Worm (Caenorhabditis elegans) whole organism, young adult: ENCODE measurements around the gene nhr-38.

Source experiments
- F23B12.7 ChIP-seq: sonication (generic microtip); optimal IDR thresholded peaks from 2 replicates; lab custom pipeline; 2017; ENCODE audit warnings: missing genetic modification characterization, mild to moderate bottlenecking, missing compliant biosample characterization, antibody characterized with exemption, moderate library complexity; ENCODE audit not compliant: insufficient read depth
- ccch-3 ChIP-seq: fragments of 200-800 bp; sonication (Bioruptor generic); optimal IDR thresholded peaks from 2 replicates; lab custom pipeline; 2018; ENCODE audit warnings: mild to moderate bottlenecking, missing genetic modification characterization, missing compliant biosample characterization
- lsy-27 ChIP-seq: sonication (generic microtip); optimal IDR thresholded peaks from 2 replicates; lab custom pipeline; 2017; ENCODE audit warnings: missing genetic modification characterization, mild to moderate bottlenecking, missing compliant biosample characterization, antibody characterized with exemption, missing genotype, borderline replicate concordance; ENCODE audit not compliant: insufficient read depth

- no peak for TF ChIP-seq lsy-27 (tag; lab: Kevin White, UChicago)
- TF ChIP-seq F23B12.7 (tag; lab: Kevin White, UChicago): no peak
- TF ChIP-seq ccch-3 (GFP tag; lab: Kevin White, UChicago): no peak
Measured at ce11 chrIV:9735750-9736149, 25.8 kb downstream of the nhr-38 start.
